Fruit fly (Drosophila melanogaster): ENCODE results near the gene promL.
A peak's percentile ranks its signal among the peaks of the same experiment; 100 is the strongest.

promL gene

DNA sequence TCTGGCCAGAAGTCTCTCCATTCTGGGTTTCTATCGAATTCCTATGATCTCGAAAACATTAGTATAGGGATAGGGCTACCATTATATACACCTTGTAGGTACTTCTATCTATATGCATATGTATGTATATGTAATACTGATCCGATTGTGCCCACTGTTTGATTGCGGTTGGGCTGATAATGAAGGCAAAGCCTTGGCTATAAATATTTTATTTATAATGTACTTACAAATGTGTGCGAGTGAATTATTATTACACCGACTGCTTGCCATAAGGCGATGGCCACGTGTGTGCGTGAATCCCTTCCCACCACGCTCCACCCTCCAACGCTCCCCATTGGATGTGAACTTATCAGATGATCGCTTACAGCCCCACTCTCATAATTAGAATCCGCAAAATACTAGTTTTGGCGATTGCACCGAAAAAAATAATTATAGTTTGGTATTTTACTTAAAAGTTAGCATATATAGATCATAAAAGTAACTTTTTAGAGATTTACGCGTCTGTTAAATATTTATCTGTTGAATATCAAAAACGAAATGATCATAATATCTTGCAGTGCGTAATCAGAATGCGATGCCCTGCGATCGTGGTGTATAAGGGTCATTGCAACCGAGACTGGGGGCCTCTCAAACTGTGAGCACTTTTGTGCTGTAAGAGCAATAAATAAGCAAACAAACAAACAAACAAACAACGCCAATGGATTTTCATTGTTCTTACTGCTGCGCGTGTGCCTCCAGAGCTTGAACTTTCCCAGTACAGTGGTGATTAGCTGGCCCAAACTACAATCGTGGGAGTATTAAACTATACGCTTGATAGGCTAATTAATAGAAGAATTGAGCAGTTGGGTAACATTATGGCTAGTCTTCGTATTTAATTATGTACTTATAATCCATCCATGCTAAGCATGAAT lies 47.2 kb downstream of the promL start (continued):
- TF ChIP-seq hkb (optimal IDR thresholded peaks at IDR 0.05) (no peak), hkb (GFP tag; IDR thresholded peaks at IDR 0.05) (peak; percentile 49; the same call in 1 of the 2 replicates), Ssrp (tag; optimal IDR thresholded peaks at IDR 0.05) (peak; percentile 20), Neu2 (GFP tag; optimal IDR thresholded peaks at IDR 0.05; ENCODE audit: borderline replicate concordance) (no peak), dm (GFP tag; optimal IDR thresholded peaks at IDR 0.05) (no peak), caup (GFP tag; optimal IDR thresholded peaks at IDR 0.05; ENCODE audit: severe bottlenecking) (peak; percentile 3), Nf-YC (tag; optimal IDR thresholded peaks at IDR 0.05) (peak; percentile 62), wor (GFP tag; IDR thresholded peaks at IDR 0.05) (peak; percentile 23; the same call in 1 of the 2 replicates), CG2712 (tag; optimal IDR thresholded peaks at IDR 0.05) (peak; percentile 18), dmrt99B (tag; optimal IDR thresholded peaks at IDR 0.05) (no peak), br (optimal IDR thresholded peaks at IDR 0.05) (no peak), CG6654 (GFP tag; optimal IDR thresholded peaks at IDR 0.05) (peak; percentile 95), Dbx (GFP tag; IDR thresholded peaks at IDR 0.05) (peak; percentile 27; the same call in 1 of the 3 replicates), CG7372 (GFP tag; IDR thresholded peaks at IDR 0.05) (no peak), ac (GFP tag; optimal IDR thresholded peaks at IDR 0.05) (no peak), lilli (GFP tag; optimal IDR thresholded peaks at IDR 0.05) (no peak), Taf1 (GFP tag; IDR thresholded peaks at IDR 0.05) (no peak), corto (GFP tag; optimal IDR thresholded peaks at IDR 0.05) (no peak), CG7745 (tag; optimal IDR thresholded peaks at IDR 0.05) (no peak), ftz-f1 (GFP tag; optimal IDR thresholded peaks at IDR 0.05) (peak; percentile 19), sisA (GFP tag; IDR thresholded peaks at IDR 0.05) (no peak), Hey (tag; optimal IDR thresholded peaks at IDR 0.05) (peak; percentile 64), tx (GFP tag; optimal IDR thresholded peaks at IDR 0.05) (no peak), CG2889 (GFP tag; IDR thresholded peaks at IDR 0.05) (no peak)

DNA sequence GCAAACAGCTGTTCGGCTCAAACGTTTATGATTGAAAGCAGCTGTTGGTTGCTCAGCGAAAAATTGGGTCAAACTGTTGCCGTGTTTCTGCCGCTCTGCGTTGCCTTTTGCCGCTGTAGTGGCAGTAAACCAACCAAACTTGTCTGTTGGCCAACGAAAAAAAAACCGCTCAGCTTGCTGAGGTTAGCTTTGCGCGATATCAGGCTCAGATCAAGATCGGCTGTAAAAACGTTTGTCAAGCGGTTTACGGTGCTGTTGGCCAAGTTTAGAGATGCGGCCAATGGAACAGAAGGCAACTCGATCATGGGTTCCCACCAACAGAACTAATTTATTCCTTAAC lies 48.4 kb downstream of the promL start:
- TF ChIP-seq crp (GFP tag; optimal IDR thresholded peaks at IDR 0.05) (peak in 1 of 2 experiments; percentile 57), chif (GFP tag; optimal IDR thresholded peaks at IDR 0.05) (no peak), CG15601 (tag; optimal IDR thresholded peaks at IDR 0.05) (peak; percentile 14), CG16779 (GFP tag; IDR thresholded peaks at IDR 0.05) (no peak), CG4328 (GFP tag; optimal IDR thresholded peaks at IDR 0.05) (no peak), dimm (GFP tag; IDR thresholded peaks at IDR 0.05) (no peak), CG6175 (GFP tag; IDR thresholded peaks at IDR 0.05) (peak; percentile 50; the same call in 1 of the 3 replicates), CG10321 (GFP tag; IDR thresholded peaks at IDR 0.05) (0 out of 2 replicates have a peak, but pooled peaks have one; percentile 1), bcd (GFP tag; optimal IDR thresholded peaks at IDR 0.05) (no peak), CG13287 (GFP tag; IDR thresholded peaks at IDR 0.05; ENCODE audit: partially characterized antibody) (peak; percentile 26; the same call in 1 of the 2 replicates), CG5180 (GFP tag; optimal IDR thresholded peaks at IDR 0.05) (peak; percentile 89), sqz (GFP tag; optimal IDR thresholded peaks at IDR 0.05) (peak; percentile 70), grn (GFP tag; optimal IDR thresholded peaks at IDR 0.05) (peak; percentile 75), CG12942 (GFP tag; optimal IDR thresholded peaks at IDR 0.05) (no peak), abd-A (tag; optimal IDR thresholded peaks at IDR 0.05) (peak; percentile 22), CG12769 (tag; optimal IDR thresholded peaks at IDR 0.05) (peak; percentile 18), ci (GFP tag; IDR thresholded peaks at IDR 0.05) (0 out of 3 replicates have a peak, but pooled peaks have one; percentile 4)
